Fruit fly (Drosophila melanogaster): ENCODE measurements around the gene Nprl2.

The Nprl2 gene

DNA sequence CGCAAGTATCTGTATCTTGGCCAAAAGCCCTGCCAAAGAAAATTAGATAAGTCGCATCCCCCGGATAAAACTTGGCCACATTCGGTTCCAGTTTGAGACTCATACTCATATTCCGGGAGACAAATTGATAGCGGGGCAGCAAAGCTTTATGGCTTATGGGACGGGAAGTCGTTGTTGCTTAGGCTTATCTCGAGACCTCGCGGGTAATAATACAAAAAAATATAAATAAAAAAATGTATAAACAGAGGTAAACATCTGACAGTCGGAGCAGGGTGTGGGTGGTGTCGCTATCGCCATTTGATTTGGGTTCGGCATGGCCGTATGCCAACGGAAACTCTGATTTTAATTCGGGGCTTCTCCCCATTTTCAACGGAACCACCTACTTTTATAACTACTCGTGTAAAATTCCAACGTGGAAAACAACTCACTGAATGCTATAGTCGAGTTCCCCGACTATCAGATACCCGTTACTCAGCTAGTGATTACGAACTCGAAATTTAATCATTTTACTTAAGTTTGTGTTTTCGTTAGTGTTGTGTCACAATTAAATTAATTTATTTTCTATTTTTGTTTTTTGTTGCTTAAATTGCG, 46.5 kb downstream of the Nprl2 start:
- no peak for TF ChIP-seq Clk (GFP tag; optimal IDR thresholded peaks at IDR 0.05)
- TF ChIP-seq pad (GFP tag; optimal IDR thresholded peaks at IDR 0.05) = no peak
- TF ChIP-seq CG33017 (tag; optimal IDR thresholded peaks at IDR 0.05) = no peak
- no peak for TF ChIP-seq CG14711 (tag; optimal IDR thresholded peaks at IDR 0.05)
- no peak for TF ChIP-seq CG12768 (GFP tag; optimal IDR thresholded peaks at IDR 0.05)
- no peak for TF ChIP-seq CG7045 (GFP tag; optimal IDR thresholded peaks at IDR 0.05)
- TF ChIP-seq CG7101 (tag; optimal IDR thresholded peaks at IDR 0.05) = no peak
- TF ChIP-seq tj (GFP tag; optimal IDR thresholded peaks at IDR 0.05) = no peak
- no peak for TF ChIP-seq kay (GFP tag; ENCODE audit: borderline replicate concordance)
- TF ChIP-seq Hr96 (GFP tag; optimal IDR thresholded peaks at IDR 0.05) = no peak
- no peak for TF ChIP-seq ovo (GFP tag; optimal IDR thresholded peaks at IDR 0.05)
- TF ChIP-seq bab1 (GFP tag; optimal IDR thresholded peaks at IDR 0.05) = no peak

DNA sequence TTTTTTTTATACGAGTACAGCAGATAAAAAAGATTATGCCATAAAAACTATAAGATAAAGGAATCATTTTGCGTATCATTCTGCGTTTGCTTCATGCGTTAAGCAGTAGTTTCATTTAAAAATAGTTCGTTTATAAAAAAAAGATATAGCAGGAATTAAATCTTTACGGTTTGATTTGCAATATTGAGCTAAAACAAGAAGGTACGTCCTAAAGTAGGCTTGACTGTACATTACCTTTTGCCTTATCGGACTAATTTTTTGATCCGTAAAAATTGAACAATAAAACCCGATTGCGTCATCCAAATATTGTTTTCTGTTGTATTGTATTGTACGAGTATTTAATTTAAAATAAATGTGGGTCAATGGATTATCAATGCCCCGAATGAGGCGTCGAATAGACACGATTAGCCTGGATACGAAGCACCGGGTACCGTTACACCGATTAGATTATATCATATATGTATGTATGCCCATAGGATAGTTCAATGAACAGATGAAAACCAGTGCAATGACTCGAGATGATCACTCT, 47.3 kb downstream of the Nprl2 start:
- TF ChIP-seq cnc (optimal IDR thresholded peaks at IDR 0.05) (no peak), kay (GFP tag; ENCODE audit: borderline replicate concordance) (peak; percentile 58)

dm6 chrX:16836091-16836799, 47.9 kb downstream of the Nprl2 start:
- peak; percentile 61 for TF ChIP-seq ovo (GFP tag; optimal IDR thresholded peaks at IDR 0.05)
- TF ChIP-seq Hr96 (GFP tag; optimal IDR thresholded peaks at IDR 0.05) = no peak
- peak; percentile 28 for TF ChIP-seq tj (GFP tag; optimal IDR thresholded peaks at IDR 0.05)

DNA sequence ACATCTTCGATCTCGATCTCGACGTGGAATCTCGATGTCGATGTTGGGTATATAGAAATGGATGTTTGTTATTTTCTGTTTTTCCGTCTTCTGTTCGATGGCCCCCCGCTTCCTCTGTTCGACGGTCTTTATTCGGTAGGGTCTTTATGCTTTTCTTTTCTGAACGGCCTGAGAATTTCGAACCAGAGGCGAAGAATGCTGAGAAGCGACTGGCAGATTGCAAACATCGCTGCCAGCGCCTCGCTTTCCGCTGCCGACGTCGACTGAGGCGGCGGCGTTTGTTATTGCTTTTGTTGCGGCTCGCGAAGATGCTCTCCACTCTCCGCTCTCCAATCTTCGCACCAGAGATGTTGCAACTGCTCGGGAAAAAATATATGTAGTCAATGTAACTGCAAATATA, 48.9 kb downstream of the Nprl2 start, which contains the start of the genes CG13004 and CG46306:
CG13004 (minus strand) TSS at position 217 of the 400 bp plus-strand sequence.
CG46306 (minus strand) TSS at position 217 of the 400 bp plus-strand sequence.
- TF ChIP-seq tj (GFP tag; optimal IDR thresholded peaks at IDR 0.05) = peak; percentile 14
- TF ChIP-seq CG7045 (GFP tag; optimal IDR thresholded peaks at IDR 0.05) = no peak

dm6 chrX:16834259-16834658, 49.9 kb downstream of the Nprl2 start:
- TF ChIP-seq CG7101 (tag; optimal IDR thresholded peaks at IDR 0.05) (no peak), tj (GFP tag; optimal IDR thresholded peaks at IDR 0.05) (no peak), CG5204 (GFP tag; optimal IDR thresholded peaks at IDR 0.05) (no peak), kay (GFP tag; ENCODE audit: borderline replicate concordance) (no peak), cic (GFP tag; optimal IDR thresholded peaks at IDR 0.05) (no peak), cnc (optimal IDR thresholded peaks at IDR 0.05) (no peak), CG14711 (tag; optimal IDR thresholded peaks at IDR 0.05) (no peak), CG12768 (GFP tag; optimal IDR thresholded peaks at IDR 0.05) (no peak), CG11617 (GFP tag; optimal IDR thresholded peaks at IDR 0.05) (no peak), CG1620 (GFP tag; optimal IDR thresholded peaks at IDR 0.05) (no peak), Hr96 (GFP tag; optimal IDR thresholded peaks at IDR 0.05) (no peak), toe (GFP tag; optimal IDR thresholded peaks at IDR 0.05) (no peak), Crg-1 (GFP tag; optimal IDR thresholded peaks at IDR 0.05) (no peak), bab1 (GFP tag; optimal IDR thresholded peaks at IDR 0.05) (no peak), pad (GFP tag; optimal IDR thresholded peaks at IDR 0.05) (no peak), Mnt (GFP tag; optimal IDR thresholded peaks at IDR 0.05) (no peak)

dm6 chrX:16833097-16833496, 51.1 kb downstream of the Nprl2 start:
- TF ChIP-seq pad (GFP tag; optimal IDR thresholded peaks at IDR 0.05) = no peak
- no peak for TF ChIP-seq CG12768 (GFP tag; optimal IDR thresholded peaks at IDR 0.05)
- TF ChIP-seq CG7101 (tag; optimal IDR thresholded peaks at IDR 0.05) = no peak
- TF ChIP-seq CG14711 (tag; optimal IDR thresholded peaks at IDR 0.05) = peak; percentile 23
- peak; percentile 10 for TF ChIP-seq tj (GFP tag; optimal IDR thresholded peaks at IDR 0.05)
